Worm (Caenorhabditis elegans): ENCODE measurements around the gene acox-1.6.

ce11 chrX:15831537-15831936 is 6.8 kb downstream of the acox-1.6 start:
- no peak for TF ChIP-seq lin-39 (tag; optimal IDR thresholded peaks at IDR 0.05)
- TF ChIP-seq fkh-10 (GFP tag; optimal IDR thresholded peaks at IDR 0.05) = no peak
- no peak for TF ChIP-seq elt-2 (tag; optimal IDR thresholded peaks at IDR 0.05)
- no peak for TF ChIP-seq ama-1 (optimal IDR thresholded peaks at IDR 0.05)
- TF ChIP-seq nhr-25 (tag; optimal IDR thresholded peaks at IDR 0.05) = no peak

Data from whole organism, L3 larva.